Fruit fly (Drosophila melanogaster) whole organism, embryonic: ENCODE results near the gene Mst98Ca.
A peak's percentile ranks its signal among the peaks of the same experiment; 100 is the strongest.

Experiments used
- Blimp-1 ChIP-seq: fragments of 200-800 bp; sonication (Bioruptor generic); optimal IDR thresholded peaks from 3 replicates; lab custom pipeline; 2018; ENCODE audit warnings: missing biosample characterization, missing genetic modification characterization, mild to moderate bottlenecking, moderate library complexity, missing genetic modification reagents
- CG10147 ChIP-seq: fragments of 200-800 bp; sonication (Bioruptor generic); optimal IDR thresholded peaks from 2 replicates; lab custom pipeline; 2019; ENCODE audit warnings: missing biosample characterization, mild to moderate bottlenecking, missing genetic modification characterization, moderate library complexity
- CG14441 ChIP-seq: fragments of 200-800 bp; sonication (Bioruptor generic); IDR thresholded peaks from 2 replicates; pipeline ENCODE4 v1.3.6; 2022; ENCODE audit warnings: missing biosample characterization, missing genetic modification characterization
- CG14710 ChIP-seq: fragments of 200-800 bp; sonication (Bioruptor generic); optimal IDR thresholded peaks from 3 replicates; lab custom pipeline; 2019; ENCODE audit warnings: missing biosample characterization, mild to moderate bottlenecking, missing genetic modification characterization, moderate library complexity
- CG1603 ChIP-seq: fragments of 200-800 bp; sonication (Bioruptor generic); optimal IDR thresholded peaks from 2 replicates; lab custom pipeline; 2019; ENCODE audit warnings: missing biosample characterization, mild to moderate bottlenecking, missing genetic modification characterization, moderate library complexity
- CG16779 ChIP-seq: fragments of 200-800 bp; sonication (Bioruptor generic); IDR thresholded peaks from 2 replicates; pipeline ENCODE4 v1.3.6; 2022; ENCODE audit warnings: missing biosample characterization, missing genetic modification characterization
- CG17802 ChIP-seq: fragments of 200-800 bp; sonication (Bioruptor generic); optimal IDR thresholded peaks from 2 replicates; lab custom pipeline; 2018; ENCODE audit warnings: missing biosample characterization, mild to moderate bottlenecking, missing genetic modification characterization, moderate library complexity
- CG2129 ChIP-seq: fragments of 200-800 bp; sonication (Bioruptor generic); IDR thresholded peaks from 2 replicates; pipeline ENCODE4 v1.3.6; 2022; ENCODE audit warnings: missing biosample characterization, missing genetic modification characterization; ENCODE audit not compliant: partially characterized antibody
- CG34422 ChIP-seq: fragments of 200-800 bp; sonication (Bioruptor generic); IDR thresholded peaks from 3 replicates; pipeline ENCODE4 v1.3.6; 2022; ENCODE audit warnings: missing biosample characterization, missing genetic modification characterization
- CG5953 ChIP-seq: fragments of 200-800 bp; sonication (Bioruptor generic); IDR thresholded peaks from 2 replicates; pipeline ENCODE4 v1.3.6; 2022; ENCODE audit warnings: missing biosample characterization, missing genetic modification characterization
- CG6272 ChIP-seq: fragments of 200-800 bp; sonication (Bioruptor generic); IDR thresholded peaks from 2 replicates; pipeline ENCODE4 v1.3.6; 2022; ENCODE audit warnings: missing biosample characterization, missing genetic modification characterization
- CG6683 ChIP-seq: fragments of 200-800 bp; sonication (Bioruptor generic); optimal IDR thresholded peaks from 2 replicates; lab custom pipeline; 2017; ENCODE audit warnings: missing biosample characterization, mild to moderate bottlenecking, missing genetic modification characterization, missing genetic modification reagents
- CG6791 ChIP-seq: fragments of 200-800 bp; sonication (Bioruptor generic); IDR thresholded peaks from 3 replicates; pipeline ENCODE4 v1.3.6; 2022; ENCODE audit warnings: missing biosample characterization, missing genetic modification characterization; ENCODE audit not compliant: partially characterized antibody
- CG6813 ChIP-seq: fragments of 200-800 bp; sonication (Bioruptor generic); optimal IDR thresholded peaks from 2 replicates; lab custom pipeline; 2017; ENCODE audit warnings: missing biosample characterization, missing genetic modification characterization, mild to moderate bottlenecking, moderate library complexity, missing genetic modification reagents
- CG8089 ChIP-seq: fragments of 200-800 bp; sonication (Bioruptor generic); optimal IDR thresholded peaks from 3 replicates; lab custom pipeline; 2016; ENCODE audit warnings: missing biosample characterization, missing genetic modification characterization
- CG9817 ChIP-seq: fragments of 200-800 bp; sonication (Bioruptor generic); optimal IDR thresholded peaks from 2 replicates; lab custom pipeline; 2018; ENCODE audit warnings: missing biosample characterization, mild to moderate bottlenecking, missing genetic modification characterization, moderate library complexity
- CTCF ChIP-seq: fragments of 200-800 bp; sonication (Bioruptor generic); optimal IDR thresholded peaks from 2 replicates; lab custom pipeline; 2017; ENCODE audit warnings: missing biosample characterization, mild to moderate bottlenecking, missing genetic modification characterization, moderate library complexity
- Doc3 ChIP-seq: fragments of 200-800 bp; sonication (Bioruptor generic); IDR thresholded peaks from 3 replicates; pipeline ENCODE4 v1.3.6; 2022; ENCODE audit warnings: missing biosample characterization, missing genetic modification characterization; ENCODE audit not compliant: partially characterized antibody
- Ets65A ChIP-seq: fragments of 200-800 bp; sonication (Bioruptor generic); peaks from one replicate; lab custom pipeline; 2016; ENCODE audit warnings: missing biosample characterization, missing genetic modification characterization
- Fer2 ChIP-seq: fragments of 200-800 bp; sonication (Bioruptor generic); optimal IDR thresholded peaks from 2 replicates; lab custom pipeline; 2018; ENCODE audit warnings: missing biosample characterization, mild to moderate bottlenecking, missing genetic modification characterization, moderate library complexity
- Hey ChIP-seq: fragments of 200-800 bp; sonication (Bioruptor generic); optimal IDR thresholded peaks from 3 replicates; lab custom pipeline; 2018; ENCODE audit warnings: missing biosample characterization, mild to moderate bottlenecking, missing genetic modification characterization
- Hsf ChIP-seq: fragments of 200-800 bp; sonication (Bioruptor generic); optimal IDR thresholded peaks from 3 replicates; lab custom pipeline; 2016; ENCODE audit warnings: missing biosample characterization, missing genetic modification characterization
- Lhr ChIP-seq: fragments of 200-800 bp; sonication (Bioruptor generic); optimal IDR thresholded peaks from 3 replicates; lab custom pipeline; 2017; ENCODE audit warnings: mild to moderate bottlenecking, missing biosample characterization, missing genetic modification reagents, missing genetic modification characterization
- Max ChIP-seq: fragments of 200-800 bp; sonication (Bioruptor generic); optimal IDR thresholded peaks from 2 replicates; lab custom pipeline; 2016; ENCODE audit warnings: missing biosample characterization, mild to moderate bottlenecking, missing genetic modification characterization
- Neu2 ChIP-seq: fragments of 200-800 bp; sonication (Bioruptor generic); optimal IDR thresholded peaks from 3 replicates; lab custom pipeline; 2016; ENCODE audit warnings: missing biosample characterization, missing genetic modification characterization, borderline replicate concordance
- NfI ChIP-seq: fragments of 200-800 bp; sonication (Bioruptor generic); optimal IDR thresholded peaks from 3 replicates; lab custom pipeline; 2018; ENCODE audit warnings: missing biosample characterization, mild to moderate bottlenecking, missing genetic modification characterization, moderate library complexity
- Oli ChIP-seq: fragments of 200-800 bp; sonication (Bioruptor generic); optimal IDR thresholded peaks from 2 replicates; lab custom pipeline; 2018; ENCODE audit warnings: missing biosample characterization, mild to moderate bottlenecking, missing genetic modification characterization, moderate library complexity
- Opbp ChIP-seq: fragments of 200-800 bp; sonication (Bioruptor generic); IDR thresholded peaks from 3 replicates; pipeline ENCODE4 v1.3.6; 2022; ENCODE audit warnings: missing biosample characterization, missing genetic modification characterization; ENCODE audit not compliant: partially characterized antibody
- Poxn ChIP-seq: fragments of 200-800 bp; sonication (Bioruptor generic); IDR thresholded peaks from 2 replicates; pipeline ENCODE4 v1.3.6; 2022; ENCODE audit warnings: missing biosample characterization, missing genetic modification characterization
- Rfx ChIP-seq: fragments of 200-800 bp; sonication (Bioruptor generic); IDR thresholded peaks from 2 replicates; pipeline ENCODE4 v1.3.6; 2022; ENCODE audit warnings: missing biosample characterization, missing genetic modification characterization
- Sin3A ChIP-seq: fragments of >200 bp; optimal IDR thresholded peaks from 2 replicates; lab custom pipeline; 2018
- Sox100B ChIP-seq: fragments of 200-800 bp; sonication (Bioruptor generic); optimal IDR thresholded peaks from 3 replicates; lab custom pipeline; 2018; ENCODE audit warnings: missing biosample characterization, mild to moderate bottlenecking, missing genetic modification characterization
- Sry-β ChIP-seq: fragments of 200-800 bp; sonication (Bioruptor generic); optimal IDR thresholded peaks from 2 replicates; lab custom pipeline; 2018; ENCODE audit warnings: missing biosample characterization, mild to moderate bottlenecking, missing genetic modification characterization, moderate library complexity
- Taf1 ChIP-seq: fragments of 200-800 bp; sonication (Bioruptor generic); IDR thresholded peaks from 2 replicates; pipeline ENCODE4 v1.3.6; 2022; ENCODE audit warnings: missing biosample characterization, missing genetic modification characterization
- Xbp1 ChIP-seq: fragments of 200-800 bp; sonication (Bioruptor generic); optimal IDR thresholded peaks from 3 replicates; lab custom pipeline; 2016; ENCODE audit warnings: missing biosample characterization, mild to moderate bottlenecking, missing genetic modification characterization
- az2 ChIP-seq: fragments of 200-800 bp; sonication (Bioruptor generic); optimal IDR thresholded peaks from 3 replicates; lab custom pipeline; 2016; ENCODE audit warnings: missing biosample characterization, missing genetic modification characterization
- bab2 ChIP-seq: fragments of 200-800 bp; sonication (Bioruptor generic); optimal IDR thresholded peaks from 2 replicates; lab custom pipeline; 2016; ENCODE audit warnings: missing biosample characterization, missing genetic modification characterization
- chif ChIP-seq, 2 experiments: fragments of 200-800 bp; sonication (Bioruptor generic); optimal IDR thresholded peaks; 3 replicates each; lab custom pipeline; 2016; ENCODE audit warnings: missing biosample characterization in 2 of 2, missing genetic modification characterization in 2 of 2
- esg ChIP-seq: fragments of 200-800 bp; sonication (Bioruptor generic); conservative IDR thresholded peaks from 2 replicates; pipeline ENCODE4 v1.3.6; 2022; ENCODE audit warnings: missing biosample characterization, missing genetic modification characterization
- gt ChIP-seq: fragments of 200-800 bp; sonication (Bioruptor generic); IDR thresholded peaks from 2 replicates; pipeline ENCODE4 v1.3.6; 2022; ENCODE audit warnings: missing biosample characterization, missing genetic modification characterization
- lilli ChIP-seq: fragments of 200-800 bp; sonication (Bioruptor generic); optimal IDR thresholded peaks from 3 replicates; lab custom pipeline; 2016; ENCODE audit warnings: missing biosample characterization, missing genetic modification characterization
- lov ChIP-seq, 2 experiments: fragments of 200-800 bp in 1 of 2; fragments of >200 bp in 1 of 2; sonication (Bioruptor generic) in 1 of 2; IDR thresholded peaks in 1 of 2; optimal IDR thresholded peaks in 1 of 2; 2 replicates in 1 of 2; 3 replicates in 1 of 2; pipeline versions ENCODE4 v1.3.6 to Lab custom; 2017 to 2022; ENCODE audit warnings: missing biosample characterization in 1 of 2, missing genetic modification characterization in 1 of 2
- odd ChIP-seq: fragments of 200-800 bp; sonication (Bioruptor generic); optimal IDR thresholded peaks from 2 replicates; lab custom pipeline; 2017; ENCODE audit warnings: missing biosample characterization, mild to moderate bottlenecking, missing genetic modification characterization
- pita ChIP-seq: fragments of 200-800 bp; sonication (Bioruptor generic); optimal IDR thresholded peaks from 2 replicates; lab custom pipeline; 2017; ENCODE audit warnings: missing biosample characterization, mild to moderate bottlenecking, missing genetic modification characterization
- slp2 ChIP-seq: fragments of 200-800 bp; sonication (Bioruptor generic); optimal IDR thresholded peaks from 2 replicates; lab custom pipeline; 2016; ENCODE audit warnings: missing biosample characterization, missing genetic modification characterization
- tin ChIP-seq: fragments of 200-800 bp; sonication (Bioruptor generic); optimal IDR thresholded peaks from 3 replicates; lab custom pipeline; 2016; ENCODE audit warnings: missing biosample characterization, missing genetic modification characterization
- zen2 ChIP-seq: fragments of 200-800 bp; sonication (Bioruptor generic); IDR thresholded peaks from 3 replicates; pipeline ENCODE4 v1.3.6; 2022; ENCODE audit warnings: missing biosample characterization, missing genetic modification characterization; ENCODE audit not compliant: partially characterized antibody

The Mst98Ca gene

DNA sequence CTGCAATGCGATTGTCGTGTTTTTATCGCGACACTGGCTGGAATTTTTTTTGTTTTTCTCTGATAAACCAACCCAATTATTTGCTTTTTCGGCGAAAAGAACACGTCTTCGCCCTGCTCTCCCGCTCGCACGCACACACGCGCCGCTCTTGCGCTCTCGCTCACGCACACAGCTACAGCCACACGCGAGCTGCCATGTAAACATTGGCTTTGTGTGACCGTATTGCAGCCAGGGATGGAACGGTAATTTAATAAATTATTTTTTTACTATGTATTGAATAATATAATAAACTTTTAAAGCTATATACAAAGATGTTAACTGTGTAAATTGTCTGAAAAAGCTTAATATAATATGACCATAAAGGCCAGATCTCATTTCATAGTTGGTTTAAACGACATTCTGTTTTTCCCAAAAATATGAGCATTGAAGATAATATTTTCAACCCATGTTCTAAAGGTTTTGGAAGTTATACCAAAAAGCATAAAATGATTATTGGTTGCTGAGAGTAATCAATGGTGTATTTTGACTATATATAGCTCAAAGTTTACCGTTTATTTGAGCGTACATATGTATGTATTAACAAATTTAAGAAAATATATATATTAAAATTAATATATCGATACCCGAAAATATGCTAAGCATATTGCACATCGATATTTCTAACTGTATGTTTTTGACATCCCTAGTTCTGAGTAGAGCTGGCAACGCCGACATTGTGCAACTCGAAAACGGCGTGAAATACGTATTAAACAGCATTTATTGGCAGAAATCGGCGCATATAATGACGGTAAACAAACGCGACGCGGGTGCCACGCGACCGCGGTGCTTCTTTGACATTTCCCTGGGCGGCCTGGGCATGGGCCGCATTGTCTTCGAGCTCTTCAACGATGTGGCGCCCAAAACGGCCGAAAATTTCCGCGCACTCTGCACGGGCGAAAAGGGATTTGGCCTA, 48.8 kb downstream of the Mst98Ca start, which contains the start of the genes Gfat2 and Moca-cyp (continued):
- TF ChIP-seq Taf1 (GFP tag; lab: Robert Waterston, UW) (no peak), CTCF (GFP tag; lab: Kevin White, UChicago) (peak; percentile 32), CG6272 (no peak), gt (GFP tag; lab: Robert Waterston, UW) (no peak), tin (GFP tag; lab: Kevin White, UChicago) (peak; percentile 47), Hey (no peak), CG9817 (peak; percentile 62), esg (GFP tag; lab: Robert Waterston, UW) (no peak), odd (peak; percentile 14), Sry-β (GFP tag; lab: Kevin White, UChicago) (no peak), Lhr (peak; percentile 2), CG14441 (GFP tag; lab: Robert Waterston, UW) (peak; percentile 71), Xbp1 (GFP tag; lab: Kevin White, UChicago) (peak; percentile 89), lilli (GFP tag; lab: Kevin White, UChicago) (peak; percentile 57), CG10147 (GFP tag; lab: Kevin White, UChicago) (peak; percentile 6), bab2 (GFP tag; lab: Kevin White, UChicago) (peak; percentile 25), lov (optimal IDR thresholded peaks at IDR 0.05; lab: Kevin White, UChicago) (no peak), lov (GFP tag; IDR thresholded peaks at IDR 0.05; lab: Robert Waterston, UW) (0 out of 3 replicates have a peak, but pooled peaks have one; percentile 48), CG6791 (GFP tag; lab: Robert Waterston, UW) (peak; percentile 75), Rfx (GFP tag; lab: Robert Waterston, UW) (peak; percentile 85), Blimp-1 (GFP tag; lab: Kevin White, UChicago) (peak; percentile 38), CG5953 (GFP tag; lab: Robert Waterston, UW) (0 out of 2 replicates have a peak, but pooled peaks have one; percentile 26), Hsf (peak; percentile 23), CG14710 (peak; percentile 74), Ets65A (peak; percentile 88), CG2129 (GFP tag; lab: Robert Waterston, UW) (0 out of 2 replicates have a peak, but pooled peaks have one; percentile 25), CG16779 (GFP tag; lab: Robert Waterston, UW) (peak; percentile 18; the same call in 1 of the 2 replicates), Neu2 (GFP tag; lab: Kevin White, UChicago) (no peak), NfI (peak; percentile 72), CG8089 (GFP tag; lab: Kevin White, UChicago) (peak; percentile 1), Sox100B (peak; percentile 61), Doc3 (GFP tag; lab: Robert Waterston, UW) (peak; percentile 51; the same call in 2 of the 3 replicates), Oli (tag; lab: Kevin White, UChicago) (peak; percentile 63), CG17802 (tag; lab: Kevin White, UChicago) (peak; percentile 17), Max (GFP tag; lab: Kevin White, UChicago) (peak; percentile 59), pita (no peak), slp2 (GFP tag; lab: Kevin White, UChicago) (no peak), Poxn (no peak), CG34422 (GFP tag; lab: Robert Waterston, UW) (peak; percentile 85), az2 (GFP tag; lab: Kevin White, UChicago) (peak; percentile 49), chif (GFP tag; optimal IDR thresholded peaks at IDR 0.05; lab: Kevin White, UChicago) (no peak), Sin3A (lab: Kevin White, UChicago) (peak; percentile 70), CG6683 (no peak), Opbp (GFP tag; lab: Robert Waterston, UW) (peak; percentile 61; the same call in 2 of the 3 replicates), Fer2 (peak; percentile 65), CG1603 (tag; lab: Kevin White, UChicago) (peak; percentile 7), zen2 (GFP tag; lab: Robert Waterston, UW) (no peak; the same call in 2 of the 3 replicates), CG6813 (peak; percentile 57)
